Worm (Caenorhabditis elegans): ENCODE data around the gene chil-26.

- TF ChIP-seq skn-1 (tag; optimal IDR thresholded peaks at IDR 0.05) (no peak), fkh-10 (GFP tag; optimal IDR thresholded peaks at IDR 0.05) (no peak), nhr-11 (tag; optimal IDR thresholded peaks at IDR 0.05) (no peak), ceh-9 (tag; optimal IDR thresholded peaks at IDR 0.05) (no peak), snpc-4 (tag; optimal IDR thresholded peaks at IDR 0.05) (no peak), jun-1 (tag; optimal IDR thresholded peaks at IDR 0.05) (no peak), nhr-237 (tag; optimal IDR thresholded peaks at IDR 0.05) (no peak), nhr-77 (tag; optimal IDR thresholded peaks at IDR 0.05) (no peak)
Measured at ce11 chrII:9470027-9470426, 4.8 kb upstream of the chil-26 start, which contains the start of gene T19H5.6.
